Worm (Caenorhabditis elegans): ENCODE data around the gene acd-4.

The acd-4 gene

ce11 chrV:8637666-8638271 is at the start of gene acd-4, which contains the start of gene F28A12.10:
Gene acd-4, plus strand, starts transcription at chrV:8638221.
Gene F28A12.10, minus strand, starts transcription at chrV:8637766.
- no peak for TF ChIP-seq unc-62 (GFP tag; optimal IDR thresholded peaks at IDR 0.05)

DNA sequence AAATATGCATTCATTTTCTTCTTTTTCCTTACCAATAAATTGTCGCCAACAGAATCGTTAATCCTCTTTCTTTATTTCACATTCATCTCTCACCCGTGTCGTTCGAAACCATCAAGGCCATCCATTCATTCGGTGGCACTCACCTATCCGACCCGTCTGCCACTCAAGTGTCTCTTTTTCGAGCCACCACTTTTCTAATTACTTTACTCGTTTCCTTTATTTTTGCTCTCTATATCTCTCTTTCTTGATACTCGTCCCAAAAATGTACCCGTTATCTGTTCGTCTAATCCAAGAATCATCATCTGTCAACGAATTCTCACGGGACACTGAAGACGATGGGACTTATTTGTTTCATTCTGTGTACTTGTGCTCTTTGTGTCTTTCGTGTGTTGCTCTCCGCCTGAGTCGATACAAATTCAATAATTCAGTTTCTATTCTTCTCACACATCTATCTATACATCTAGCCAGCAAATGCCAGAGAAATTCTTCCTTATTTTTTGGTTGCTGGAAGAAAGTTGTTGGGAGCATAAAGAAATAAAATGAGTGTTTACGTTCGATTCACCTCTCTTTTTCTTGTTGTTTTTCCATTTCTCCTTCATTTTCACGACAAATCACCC is 45.2 kb upstream of the acd-4 start:
- TF ChIP-seq ceh-9 (tag; optimal IDR thresholded peaks at IDR 0.05) = no peak
- no peak for TF ChIP-seq snpc-4 (tag; optimal IDR thresholded peaks at IDR 0.05)
- TF ChIP-seq lin-15B (tag; optimal IDR thresholded peaks at IDR 0.05) = no peak
- TF ChIP-seq nhr-76 (tag; optimal IDR thresholded peaks at IDR 0.05) = no peak
- peak; percentile 13 for TF ChIP-seq fkh-10 (GFP tag; optimal IDR thresholded peaks at IDR 0.05)
- TF ChIP-seq ceh-16 (tag; optimal IDR thresholded peaks at IDR 0.05) = no peak
- TF ChIP-seq egl-5 (tag; optimal IDR thresholded peaks at IDR 0.05) = peak; percentile 13
- peak; percentile 58 for TF ChIP-seq elt-1 (tag; optimal IDR thresholded peaks at IDR 0.05)
- no peak for TF ChIP-seq R02D3.7 (tag; optimal IDR thresholded peaks at IDR 0.05)
- TF ChIP-seq unc-62 (GFP tag; optimal IDR thresholded peaks at IDR 0.05) = peak; percentile 53

DNA sequence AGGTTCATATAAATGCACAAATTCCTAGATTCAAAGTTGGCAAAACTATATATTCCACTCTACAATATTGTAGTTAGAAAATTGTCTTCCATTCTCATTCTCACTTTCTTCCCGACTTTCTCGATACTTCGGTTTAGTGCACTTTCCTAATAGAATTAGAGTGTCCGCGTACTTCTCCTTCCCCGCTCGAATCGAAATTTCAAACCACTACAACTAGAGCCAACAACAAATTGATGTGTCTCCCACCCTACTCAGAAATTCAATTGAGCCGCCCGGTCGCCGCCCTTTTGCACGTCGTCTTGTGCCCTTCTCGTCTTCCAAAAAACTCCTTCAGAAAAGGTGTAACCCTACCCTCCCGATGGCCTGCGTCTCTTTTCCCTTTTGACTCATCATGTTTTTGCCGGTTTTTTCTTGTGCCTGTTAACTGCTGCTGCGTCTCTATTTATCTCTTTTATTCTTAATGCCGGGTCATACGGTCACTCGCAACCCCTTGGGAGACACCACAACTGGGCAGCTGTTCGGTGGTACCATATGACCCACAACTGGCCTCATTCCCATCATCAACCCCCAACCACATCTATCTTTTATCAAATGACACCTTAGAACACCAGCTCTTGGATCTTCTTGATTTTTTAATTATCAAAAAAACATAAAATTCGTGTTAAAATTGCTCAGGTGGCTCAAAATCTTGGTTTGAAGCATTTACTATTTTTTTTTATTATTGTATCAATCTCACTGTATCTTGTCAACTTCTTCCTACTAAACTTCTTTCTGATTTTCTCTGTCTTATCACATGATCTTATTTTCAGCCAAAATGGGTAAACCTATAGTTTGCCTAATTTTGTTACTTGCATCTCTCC is 43.7 kb upstream of the acd-4 start, which contains the start of gene tag-196:
Gene tag-196, plus strand, starts transcription at position 810 of the 860 bp plus-strand sequence.
- no peak for TF ChIP-seq jun-1 (tag; optimal IDR thresholded peaks at IDR 0.05)
- no peak for TF ChIP-seq pha-4 (tag; optimal IDR thresholded peaks at IDR 0.05)
- TF ChIP-seq zag-1 (tag; optimal IDR thresholded peaks at IDR 0.05) = no peak
- no peak for TF ChIP-seq ZK546.5 (tag; optimal IDR thresholded peaks at IDR 0.05)
- TF ChIP-seq egl-5 (tag; optimal IDR thresholded peaks at IDR 0.05) = peak; percentile 48
- no peak for TF ChIP-seq aly-2 (tag; optimal IDR thresholded peaks at IDR 0.05)
- TF ChIP-seq elt-3 (tag; optimal IDR thresholded peaks at IDR 0.05) = no peak
- TF ChIP-seq pqm-1 (tag; optimal IDR thresholded peaks at IDR 0.05) = no peak
- TF ChIP-seq nhr-12 (tag; optimal IDR thresholded peaks at IDR 0.05) = no peak
- no peak for TF ChIP-seq tbx-2 (tag; optimal IDR thresholded peaks at IDR 0.05)
- no peak for TF ChIP-seq lin-15B (tag; optimal IDR thresholded peaks at IDR 0.05)
- no peak for TF ChIP-seq nhr-67 (tag; optimal IDR thresholded peaks at IDR 0.05)
- TF ChIP-seq ceh-16 (tag; optimal IDR thresholded peaks at IDR 0.05) = no peak
- peak; percentile 24 for TF ChIP-seq nfya-1 (tag; optimal IDR thresholded peaks at IDR 0.05; ENCODE audit: insufficient read depth)
- TF ChIP-seq lin-39 (tag; optimal IDR thresholded peaks at IDR 0.05) = peak; percentile 32
- TF ChIP-seq mml-1 (tag; optimal IDR thresholded peaks at IDR 0.05) = no peak
- TF ChIP-seq ceh-82 (tag; optimal IDR thresholded peaks at IDR 0.05) = no peak
- TF ChIP-seq skn-1 (tag; optimal IDR thresholded peaks at IDR 0.05) = no peak
- no peak for TF ChIP-seq unc-39 (tag; optimal IDR thresholded peaks at IDR 0.05)
- no peak for TF ChIP-seq ama-1 (optimal IDR thresholded peaks at IDR 0.05)
- no peak for TF ChIP-seq fkh-2 (tag; optimal IDR thresholded peaks at IDR 0.05)
- no peak for TF ChIP-seq ztf-4 (tag; optimal IDR thresholded peaks at IDR 0.05)
- no peak for TF ChIP-seq fos-1 (tag; optimal IDR thresholded peaks at IDR 0.05)

DNA sequence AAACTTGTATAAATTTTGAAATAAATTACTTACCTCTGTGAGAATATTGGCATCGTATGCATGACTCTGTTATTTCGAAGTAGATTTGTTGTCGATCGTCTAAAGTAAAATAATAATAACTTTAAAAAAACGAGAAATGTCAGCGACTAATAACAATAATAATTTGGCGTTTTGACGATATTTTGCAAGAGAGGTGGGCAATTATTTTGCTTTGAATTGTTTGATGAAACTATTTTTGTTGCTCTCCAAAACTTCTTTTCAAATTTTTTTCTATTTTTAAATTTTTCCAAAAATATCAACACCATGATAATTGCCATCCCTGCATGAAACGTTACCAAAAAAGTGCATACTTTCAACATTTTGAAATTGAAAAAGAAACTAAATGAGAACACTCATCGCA is 38.8 kb upstream of the acd-4 start, which contains the start of gene F41E6.7:
Gene F41E6.7, minus strand, starts transcription at position 101 of the 400 bp plus-strand sequence.
- TF ChIP-seq nhr-28 (tag; optimal IDR thresholded peaks at IDR 0.05) (no peak), lsy-12 (tag; optimal IDR thresholded peaks at IDR 0.05) (no peak), nhr-67 (tag; optimal IDR thresholded peaks at IDR 0.05) (no peak), fos-1 (tag; optimal IDR thresholded peaks at IDR 0.05) (no peak), elt-2 (tag; optimal IDR thresholded peaks at IDR 0.05) (no peak)

- TF ChIP-seq nhr-23 (tag; optimal IDR thresholded peaks at IDR 0.05) (no peak), ztf-4 (tag; optimal IDR thresholded peaks at IDR 0.05) (no peak), nfya-1 (tag; optimal IDR thresholded peaks at IDR 0.05; ENCODE audit: insufficient read depth) (no peak), elt-1 (tag; optimal IDR thresholded peaks at IDR 0.05) (no peak), unc-62 (GFP tag; optimal IDR thresholded peaks at IDR 0.05) (no peak), pha-4 (tag; optimal IDR thresholded peaks at IDR 0.05) (no peak), aly-2 (tag; optimal IDR thresholded peaks at IDR 0.05) (no peak), nhr-67 (tag; optimal IDR thresholded peaks at IDR 0.05) (no peak), ceh-16 (tag; optimal IDR thresholded peaks at IDR 0.05) (no peak), skn-1 (tag; optimal IDR thresholded peaks at IDR 0.05) (no peak), eor-1 (tag; optimal IDR thresholded peaks at IDR 0.05) (no peak), egl-5 (tag; optimal IDR thresholded peaks at IDR 0.05) (no peak), elt-2 (tag; optimal IDR thresholded peaks at IDR 0.05) (no peak), nhr-77 (tag; optimal IDR thresholded peaks at IDR 0.05) (no peak)
Observed at ce11 chrV:8599957-8600356, 38.1 kb upstream of the acd-4 start.

Data from whole organism, L3 larva.